Fruit fly (Drosophila melanogaster) whole organism, embryonic: Measurements from ENCODE around the gene CG14668.

ENCODE experiments used
- Atf3 ChIP-seq: fragments of 200-800 bp; sonication (Bioruptor generic); optimal IDR thresholded peaks from 3 replicates; lab custom pipeline; 2016; ENCODE audit warnings: missing biosample characterization, missing genetic modification characterization
- Atf6 ChIP-seq: fragments of 200-800 bp; sonication (Bioruptor generic); IDR thresholded peaks from 2 replicates; pipeline ENCODE4 v1.3.6; 2022; ENCODE audit warnings: missing biosample characterization, missing genetic modification characterization
- C15 ChIP-seq: fragments of 200-800 bp; sonication (Bioruptor generic); IDR thresholded peaks from 3 replicates; pipeline ENCODE4 v1.3.6; 2022; ENCODE audit warnings: missing biosample characterization, missing genetic modification characterization
- CG10209 ChIP-seq: fragments of 200-800 bp; sonication (Bioruptor generic); optimal IDR thresholded peaks from 3 replicates; lab custom pipeline; 2017; ENCODE audit warnings: missing biosample characterization, mild to moderate bottlenecking, missing genetic modification characterization, missing genetic modification reagents
- CG10267 ChIP-seq: fragments of 200-800 bp; sonication (Bioruptor generic); optimal IDR thresholded peaks from 2 replicates; lab custom pipeline; 2018; ENCODE audit warnings: missing biosample characterization, mild to moderate bottlenecking, missing genetic modification characterization, moderate library complexity
- CG10431 ChIP-seq: fragments of 200-800 bp; sonication (Bioruptor generic); optimal IDR thresholded peaks from 3 replicates; lab custom pipeline; 2018; ENCODE audit warnings: missing biosample characterization, mild to moderate bottlenecking, missing genetic modification characterization
- CG11093 ChIP-seq: fragments of 200-800 bp; sonication (Bioruptor generic); IDR thresholded peaks from 3 replicates; pipeline ENCODE4 v1.3.6; 2022; ENCODE audit warnings: missing biosample characterization, missing genetic modification characterization
- CG11695 ChIP-seq: fragments of 200-800 bp; sonication (Bioruptor generic); IDR thresholded peaks from 3 replicates; pipeline ENCODE4 v1.3.6; 2022; ENCODE audit warnings: missing biosample characterization, missing genetic modification characterization
- CG12219 ChIP-seq: fragments of 200-800 bp; sonication (Bioruptor generic); optimal IDR thresholded peaks from 3 replicates; lab custom pipeline; 2018; ENCODE audit warnings: missing biosample characterization, mild to moderate bottlenecking, missing genetic modification characterization
- CG12391 ChIP-seq: fragments of 200-800 bp; sonication (Bioruptor generic); optimal IDR thresholded peaks from 3 replicates; lab custom pipeline; 2018; ENCODE audit warnings: missing biosample characterization, mild to moderate bottlenecking, missing genetic modification characterization, moderate library complexity
- CG13624 ChIP-seq: fragments of 200-800 bp; sonication (Bioruptor generic); optimal IDR thresholded peaks from 2 replicates; lab custom pipeline; 2016; ENCODE audit warnings: missing biosample characterization, missing genetic modification characterization
- CG14860 ChIP-seq: fragments of 200-800 bp; sonication (Bioruptor generic); IDR thresholded peaks from 3 replicates; pipeline ENCODE4 v1.3.6; 2022; ENCODE audit warnings: missing biosample characterization, missing genetic modification characterization; ENCODE audit not compliant: partially characterized antibody
- CG15696 ChIP-seq: fragments of 200-800 bp; sonication (Bioruptor generic); optimal IDR thresholded peaks from 2 replicates; lab custom pipeline; 2019; ENCODE audit warnings: missing biosample characterization, mild to moderate bottlenecking, missing genetic modification characterization, moderate library complexity
- CG1647 ChIP-seq: fragments of 200-800 bp; sonication (Bioruptor generic); optimal IDR thresholded peaks from 3 replicates; lab custom pipeline; 2016; ENCODE audit warnings: missing biosample characterization, missing genetic modification characterization
- CG16815 ChIP-seq: fragments of 200-800 bp; sonication (Bioruptor generic); optimal IDR thresholded peaks from 3 replicates; lab custom pipeline; 2017; ENCODE audit warnings: missing biosample characterization, mild to moderate bottlenecking, missing genetic modification characterization
- CG1792 ChIP-seq: fragments of 200-800 bp; sonication (Bioruptor generic); optimal IDR thresholded peaks from 2 replicates; lab custom pipeline; 2016; ENCODE audit warnings: missing biosample characterization, missing genetic modification characterization
- CG4730 ChIP-seq: fragments of 200-800 bp; sonication (Bioruptor generic); IDR thresholded peaks from 2 replicates; pipeline ENCODE4 v1.3.6; 2022; ENCODE audit warnings: missing biosample characterization, missing genetic modification characterization
- CG6254 ChIP-seq: fragments of 200-800 bp; sonication (Bioruptor generic); optimal IDR thresholded peaks from 3 replicates; lab custom pipeline; 2017; ENCODE audit warnings: mild to moderate bottlenecking, missing biosample characterization, missing genetic modification reagents, missing genetic modification characterization
- CG6689 ChIP-seq: fragments of 200-800 bp; sonication (Bioruptor generic); IDR thresholded peaks from 2 replicates; pipeline ENCODE4 v1.3.6; 2022; ENCODE audit warnings: missing biosample characterization, missing genetic modification characterization
- CG6765 ChIP-seq: fragments of 200-800 bp; sonication (Bioruptor generic); optimal IDR thresholded peaks from 3 replicates; lab custom pipeline; 2017; ENCODE audit warnings: missing biosample characterization, mild to moderate bottlenecking, missing genetic modification characterization
- CG6813 ChIP-seq: fragments of 200-800 bp; sonication (Bioruptor generic); optimal IDR thresholded peaks from 2 replicates; lab custom pipeline; 2017; ENCODE audit warnings: missing biosample characterization, missing genetic modification characterization, mild to moderate bottlenecking, moderate library complexity, missing genetic modification reagents
- CG8089 ChIP-seq: fragments of 200-800 bp; sonication (Bioruptor generic); optimal IDR thresholded peaks from 3 replicates; lab custom pipeline; 2016; ENCODE audit warnings: missing biosample characterization, missing genetic modification characterization
- D19A ChIP-seq: fragments of 200-800 bp; optimal IDR thresholded peaks from 3 replicates; lab custom pipeline; 2019; ENCODE audit warnings: missing biosample characterization, mild to moderate bottlenecking, missing genetic modification characterization, moderate library complexity
- Fer2 ChIP-seq: fragments of 200-800 bp; sonication (Bioruptor generic); optimal IDR thresholded peaks from 2 replicates; lab custom pipeline; 2018; ENCODE audit warnings: missing biosample characterization, mild to moderate bottlenecking, missing genetic modification characterization, moderate library complexity
- HHEX ChIP-seq: fragments of 200-800 bp; sonication (Bioruptor generic); optimal IDR thresholded peaks from 3 replicates; lab custom pipeline; 2017; ENCODE audit warnings: missing biosample characterization, mild to moderate bottlenecking, missing genetic modification characterization, missing genetic modification reagents
- HmgD ChIP-seq: fragments of 200-800 bp; sonication (Bioruptor generic); optimal IDR thresholded peaks from 3 replicates; lab custom pipeline; 2016; ENCODE audit warnings: missing biosample characterization, missing genetic modification characterization
- Hmr ChIP-seq: fragments of 200-800 bp; sonication (Bioruptor generic); optimal IDR thresholded peaks from 3 replicates; lab custom pipeline; 2017; ENCODE audit warnings: mild to moderate bottlenecking, missing biosample characterization, missing genetic modification reagents, missing genetic modification characterization
- Kr ChIP-seq: fragments of 200-800 bp; sonication (Bioruptor generic); optimal IDR thresholded peaks from 2 replicates; lab custom pipeline; 2017; ENCODE audit warnings: missing biosample characterization, mild to moderate bottlenecking, missing genetic modification characterization
- NFAT ChIP-seq: fragments of 200-800 bp; sonication (Bioruptor generic); IDR thresholded peaks from 2 replicates; pipeline ENCODE4 v1.3.6; 2022; ENCODE audit warnings: missing biosample characterization, missing genetic modification characterization
- Ravus ChIP-seq: fragments of 200-800 bp; sonication (Bioruptor generic); IDR thresholded peaks from 2 replicates; pipeline ENCODE4 v1.3.6; 2022; ENCODE audit warnings: missing biosample characterization, missing genetic modification characterization
- Side ChIP-seq: fragments of 200-800 bp; sonication (Bioruptor generic); optimal IDR thresholded peaks from 2 replicates; lab custom pipeline; 2016; ENCODE audit warnings: missing biosample characterization, missing genetic modification characterization
- Six4 ChIP-seq: fragments of 200-800 bp; sonication (Bioruptor generic); optimal IDR thresholded peaks from 2 replicates; lab custom pipeline; 2016; ENCODE audit warnings: missing biosample characterization, missing genetic modification characterization
- Trl ChIP-seq, 3 experiments: fragments of >200 bp in 2 of 3; fragments of 200-800 bp in 1 of 3; sonication (Bioruptor generic) in 1 of 3; optimal IDR thresholded peaks; 2 replicates in 1 of 3; 3 replicates in 2 of 3; lab custom pipeline; 2016 to 2017; ENCODE audit warnings: missing biosample characterization in 1 of 3, missing genetic modification characterization in 1 of 3
- Usf ChIP-seq: fragments of 200-800 bp; sonication (Bioruptor generic); optimal IDR thresholded peaks from 2 replicates; lab custom pipeline; 2017; ENCODE audit warnings: missing genotype, missing biosample characterization, missing genetic modification characterization
- aop ChIP-seq: fragments of 200-800 bp; sonication (Bioruptor generic); IDR thresholded peaks from 2 replicates; pipeline ENCODE4 v1.3.6; 2022; ENCODE audit warnings: missing biosample characterization, missing genetic modification characterization
- ase ChIP-seq: fragments of 200-800 bp; sonication (Bioruptor generic); IDR thresholded peaks from 3 replicates; pipeline ENCODE4 v1.3.6; 2022; ENCODE audit warnings: missing biosample characterization, missing genetic modification characterization
- danr ChIP-seq: fragments of 200-800 bp; sonication (Bioruptor generic); IDR thresholded peaks from 2 replicates; pipeline ENCODE4 v1.3.6; 2022; ENCODE audit warnings: missing biosample characterization, missing genetic modification characterization
- eve ChIP-seq, 2 experiments: fragments of >200 bp; optimal IDR thresholded peaks; 2 replicates each; lab custom pipeline; 2017; ENCODE audit warnings: missing biosample characterization in 2 of 2, missing genetic modification characterization in 2 of 2
- fd3F ChIP-seq: fragments of 200-800 bp; sonication (Bioruptor generic); optimal IDR thresholded peaks from 2 replicates; lab custom pipeline; 2018; ENCODE audit warnings: missing biosample characterization, mild to moderate bottlenecking, missing genetic modification characterization, moderate library complexity
- gem ChIP-seq: fragments of 200-800 bp; sonication (Bioruptor generic); optimal IDR thresholded peaks from 2 replicates; lab custom pipeline; 2019; ENCODE audit warnings: missing biosample characterization, mild to moderate bottlenecking, missing genetic modification characterization, moderate library complexity
- grau ChIP-seq: fragments of 200-800 bp; optimal IDR thresholded peaks from 3 replicates; lab custom pipeline; 2019; ENCODE audit warnings: missing biosample characterization, mild to moderate bottlenecking, missing genetic modification characterization, moderate library complexity
- ind ChIP-seq: fragments of 200-800 bp; sonication (Bioruptor generic); optimal IDR thresholded peaks from 3 replicates; lab custom pipeline; 2016; ENCODE audit warnings: missing biosample characterization, missing genetic modification characterization
- jumu ChIP-seq: fragments of 200-800 bp; sonication (Bioruptor generic); optimal IDR thresholded peaks from 3 replicates; lab custom pipeline; 2016; ENCODE audit warnings: missing biosample characterization, missing genetic modification characterization
- kah ChIP-seq: fragments of 200-800 bp; sonication (Bioruptor generic); optimal IDR thresholded peaks from 2 replicates; lab custom pipeline; 2018; ENCODE audit warnings: missing biosample characterization, mild to moderate bottlenecking, missing genetic modification characterization
- lola ChIP-seq, 3 experiments: fragments of >200 bp in 2 of 3; fragments of 200-800 bp in 1 of 3; sonication (Bioruptor generic) in 1 of 3; optimal IDR thresholded peaks; 2 replicates each; lab custom pipeline; 2017 to 2019; ENCODE audit warnings: missing biosample characterization in 3 of 3, missing genetic modification characterization in 3 of 3, mild to moderate bottlenecking in 1 of 3, moderate library complexity in 1 of 3
- prd ChIP-seq, 3 experiments: fragments of >200 bp in 2 of 3; fragments of 200-800 bp in 1 of 3; sonication (Bioruptor generic) in 1 of 3; optimal IDR thresholded peaks in 2 of 3; IDR thresholded peaks in 1 of 3; 2 replicates in 2 of 3; 3 replicates in 1 of 3; pipeline versions ENCODE4 v1.3.6 to Lab custom; 2017 to 2022; ENCODE audit warnings: missing biosample characterization in 1 of 3, missing genetic modification characterization in 1 of 3
- run ChIP-seq: fragments of 200-800 bp; sonication (Bioruptor generic); optimal IDR thresholded peaks from 3 replicates; lab custom pipeline; 2018; ENCODE audit warnings: missing biosample characterization, mild to moderate bottlenecking, missing genetic modification characterization
- stc ChIP-seq: fragments of 200-800 bp; sonication (Bioruptor generic); IDR thresholded peaks from 2 replicates; pipeline ENCODE4 v1.3.6; 2022; ENCODE audit warnings: missing biosample characterization, missing genetic modification characterization
- yki ChIP-seq: fragments of >200 bp; optimal IDR thresholded peaks from 3 replicates; lab custom pipeline; 2018
- zf30C ChIP-seq: fragments of 200-800 bp; sonication (Bioruptor generic); optimal IDR thresholded peaks from 3 replicates; lab custom pipeline; 2018; ENCODE audit warnings: missing biosample characterization, mild to moderate bottlenecking, missing genetic modification characterization

The CG14668 gene

DNA sequence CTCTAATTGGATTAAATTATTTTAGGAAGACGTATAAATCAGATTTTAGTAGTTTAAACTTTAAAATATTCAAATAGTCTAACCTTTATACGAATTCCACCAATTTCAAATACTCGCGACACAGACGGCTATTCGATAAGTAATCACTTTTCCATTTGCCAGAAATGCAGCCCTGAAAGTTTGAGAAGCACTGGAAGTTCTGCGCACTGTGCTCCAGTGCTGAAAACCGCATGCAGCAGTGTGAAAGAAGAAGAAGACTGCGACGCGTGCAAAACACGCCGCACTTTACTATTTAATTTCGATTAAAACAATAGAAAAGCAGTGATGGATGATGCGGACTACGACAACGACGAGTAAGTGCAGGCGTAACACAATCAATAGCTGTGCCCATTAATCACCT is 15.9 kb downstream of the CG14668 start, which contains the start of gene Polr2F (continued):
- TF ChIP-seq CG10431 (GFP tag; lab: Kevin White, UChicago): no peak
- peak; percentile 53 for TF ChIP-seq CG4730 (GFP tag; lab: Robert Waterston, UW)
- TF ChIP-seq ind: peak; percentile 91
- TF ChIP-seq CG6813 (GFP tag; lab: Kevin White, UChicago): peak; percentile 14
- TF ChIP-seq Atf3 (GFP tag; lab: Kevin White, UChicago): peak; percentile 76
- TF ChIP-seq fd3F: peak; percentile 70
- peak; percentile 76 for TF ChIP-seq HHEX (GFP tag; lab: Kevin White, UChicago)
- peak; percentile 77 for TF ChIP-seq Six4
- TF ChIP-seq CG15696 (tag; lab: Kevin White, UChicago): peak; percentile 67
- TF ChIP-seq CG12391 (tag; lab: Kevin White, UChicago): peak; percentile 79
- TF ChIP-seq zf30C (GFP tag; lab: Kevin White, UChicago): no peak
- TF ChIP-seq prd (optimal IDR thresholded peaks at IDR 0.05; lab: Kevin White, UChicago): no peak
- peak; percentile 78 for TF ChIP-seq prd (GFP tag; IDR thresholded peaks at IDR 0.05; lab: Robert Waterston, UW)
- TF ChIP-seq Usf (GFP tag; lab: Kevin White, UChicago): peak; percentile 70
- TF ChIP-seq CG11695 (GFP tag; lab: Robert Waterston, UW): peak; percentile 19; the same call in 1 of the 3 replicates
- TF ChIP-seq CG6689: 0 out of 2 replicates have a peak, but pooled peaks have one; percentile 38
- TF ChIP-seq CG12219 (GFP tag; lab: Kevin White, UChicago): no peak
- TF ChIP-seq CG6765 (GFP tag; lab: Kevin White, UChicago): peak; percentile 66
- peak; percentile 93 for TF ChIP-seq NFAT
- peak; percentile 94 for TF ChIP-seq HmgD (GFP tag; lab: Kevin White, UChicago)
- TF ChIP-seq Kr (GFP tag; lab: Kevin White, UChicago): no peak
- peak; percentile 99 for TF ChIP-seq CG10267
- TF ChIP-seq C15: peak; percentile 61; the same call in 1 of the 3 replicates
- TF ChIP-seq CG1792: peak; percentile 85
- TF ChIP-seq CG14860 (GFP tag; lab: Robert Waterston, UW): no peak
- no peak for TF ChIP-seq gem
- TF ChIP-seq CG13624: peak; percentile 94
- TF ChIP-seq eve (GFP tag; optimal IDR thresholded peaks at IDR 0.05; lab: Kevin White, UChicago): no peak
- peak; percentile 76 for TF ChIP-seq grau (tag; lab: Kevin White, UChicago)
- no peak for TF ChIP-seq CG6254 (GFP tag; lab: Kevin White, UChicago)
- peak; percentile 89 for TF ChIP-seq Side (GFP tag; lab: Kevin White, UChicago)
- peak; percentile 86 for TF ChIP-seq Hmr (GFP tag; lab: Kevin White, UChicago)
- peak; percentile 73 for TF ChIP-seq CG16815 (GFP tag; lab: Kevin White, UChicago)
- TF ChIP-seq D19A (tag; lab: Kevin White, UChicago): peak; percentile 42
- TF ChIP-seq Ravus (GFP tag; lab: Robert Waterston, UW): no peak
- TF ChIP-seq stc (GFP tag; lab: Robert Waterston, UW): no peak
- TF ChIP-seq run (tag; lab: Kevin White, UChicago): no peak
- TF ChIP-seq CG8089: peak; percentile 79
- peak; percentile 70 for TF ChIP-seq Atf6 (GFP tag; lab: Robert Waterston, UW)
- no peak for TF ChIP-seq Trl (optimal IDR thresholded peaks at IDR 0.05; lab: Kevin White, UChicago)
- TF ChIP-seq Trl (GFP tag; optimal IDR thresholded peaks at IDR 0.05; lab: Kevin White, UChicago): peak; percentile 95
- peak; percentile 77 for TF ChIP-seq aop
- no peak for TF ChIP-seq CG11093 (GFP tag; lab: Robert Waterston, UW)
- peak; percentile 94 for TF ChIP-seq jumu (GFP tag; lab: Kevin White, UChicago)
- TF ChIP-seq Fer2 (tag; lab: Kevin White, UChicago): peak; percentile 59
- peak; percentile 94 for TF ChIP-seq CG1647 (GFP tag; lab: Kevin White, UChicago)
- TF ChIP-seq CG10209 (GFP tag; lab: Kevin White, UChicago): peak; percentile 76
- TF ChIP-seq ase (GFP tag; lab: Robert Waterston, UW): peak; percentile 74
- TF ChIP-seq lola (GFP tag; optimal IDR thresholded peaks at IDR 0.05; lab: Kevin White, UChicago): peak in 1 of 3 experiments; percentile 51
- TF ChIP-seq yki: no peak
- TF ChIP-seq danr (GFP tag; lab: Robert Waterston, UW): peak; percentile 47; the same call in 1 of the 2 replicates
- TF ChIP-seq kah (GFP tag; lab: Kevin White, UChicago): peak; percentile 50
